Worm (Caenorhabditis elegans) whole organism, L4/young adult: ENCODE results near the gene Y41E3.18.

Experiments used
- dao-5 ChIP-seq: sonication (generic microtip); optimal IDR thresholded peaks from 2 replicates; lab custom pipeline; 2016; ENCODE audit warnings: missing genotype, missing genetic modification characterization, moderate library complexity, missing compliant biosample characterization
- him-1 ChIP-seq: sonication (generic microtip); optimal IDR thresholded peaks from 2 replicates; lab custom pipeline; 2016; ENCODE audit warnings: missing genotype, missing genetic modification reagents, missing genetic modification characterization, missing compliant biosample characterization

DNA sequence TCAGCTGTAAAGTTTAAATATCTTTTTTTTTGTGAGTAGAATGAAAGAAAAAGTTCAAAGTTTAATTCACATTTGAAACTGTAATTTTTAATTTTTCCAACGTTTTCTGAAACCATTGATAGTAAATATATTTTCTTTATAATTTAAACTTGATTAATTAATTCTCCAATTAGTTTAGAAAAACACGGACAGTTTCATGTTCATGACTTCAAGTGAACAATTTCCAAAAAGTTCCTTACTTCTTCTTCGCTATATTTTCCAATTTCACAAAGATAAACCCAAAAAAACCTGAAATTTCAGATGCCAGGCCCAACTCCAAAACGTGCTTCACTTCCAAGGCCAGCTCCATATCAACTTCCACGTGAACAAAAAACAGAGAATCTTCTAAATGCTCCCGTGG lies 42.9 kb upstream of the Y41E3.18 start, which contains the start of gene M199.2:
- TF ChIP-seq him-1 (tag; lab: Kevin White, UChicago) (no peak), dao-5 (tag; lab: Kevin White, UChicago) (no peak)
